Fruit fly (Drosophila melanogaster): Measurements from ENCODE around the gene IFT57.
A peak's percentile ranks its signal among the peaks of the same experiment; 100 is the strongest.

The IFT57 gene

DNA sequence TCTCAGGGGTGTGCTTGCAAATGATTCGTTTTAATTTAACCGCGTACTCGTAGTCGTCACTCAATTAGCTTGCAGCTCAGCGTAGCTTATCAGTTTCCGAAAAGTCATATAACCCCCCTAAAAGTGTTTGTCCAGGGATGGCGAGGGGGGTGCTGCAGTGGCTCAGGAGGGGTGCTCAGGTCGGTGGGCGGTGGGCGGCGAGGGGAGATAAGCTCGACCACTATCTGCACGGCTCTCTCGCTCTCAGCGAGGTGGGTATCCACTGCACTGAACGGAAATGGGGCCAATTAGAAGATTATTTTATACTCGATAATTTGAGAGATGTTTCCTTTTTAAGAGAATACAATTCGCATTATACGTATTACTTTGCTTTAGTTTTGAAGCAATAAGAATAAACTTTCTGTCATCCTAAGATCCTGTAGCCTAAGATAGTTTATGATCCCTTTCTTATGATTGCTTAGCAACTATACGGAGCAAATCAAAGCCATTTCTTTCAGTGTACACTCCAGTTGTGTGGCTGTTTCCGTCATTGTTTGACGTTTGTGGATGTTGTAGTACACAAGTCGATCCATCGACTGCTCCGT lies 42.7 kb downstream of the IFT57 start (continued):
- TF ChIP-seq kah (GFP tag; optimal IDR thresholded peaks at IDR 0.05) (peak; percentile 21), CG17612 (GFP tag; IDR thresholded peaks at IDR 0.05) (no peak), CG7556 (GFP tag; optimal IDR thresholded peaks at IDR 0.05) (peak; percentile 27), CG1603 (tag; optimal IDR thresholded peaks at IDR 0.05) (peak; percentile 78), unpg (GFP tag; optimal IDR thresholded peaks at IDR 0.05) (peak; percentile 77), slbo (GFP tag; IDR thresholded peaks at IDR 0.05) (peak; percentile 45), pros (GFP tag; optimal IDR thresholded peaks at IDR 0.05) (no peak), z (GFP tag; IDR thresholded peaks at IDR 0.05) (peak; percentile 55; the same call in 2 of the 3 replicates), nerfin-1 (tag; optimal IDR thresholded peaks at IDR 0.05) (peak; percentile 70), wor (GFP tag; IDR thresholded peaks at IDR 0.05) (peak; percentile 64; the same call in 1 of the 2 replicates), crol (GFP tag; IDR thresholded peaks at IDR 0.05) (peak; percentile 99), CG3281 (GFP tag; optimal IDR thresholded peaks at IDR 0.05) (peak; percentile 26), CG3065 (GFP tag; optimal IDR thresholded peaks at IDR 0.05) (no peak), CG6175 (GFP tag; IDR thresholded peaks at IDR 0.05) (no peak), inv (GFP tag; IDR thresholded peaks at IDR 0.05; ENCODE audit: partially characterized antibody) (no peak), CG11085 (GFP tag; IDR thresholded peaks at IDR 0.05) (no peak), CkIIα-i1 (GFP tag; IDR thresholded peaks at IDR 0.05) (no peak; the same call in 1 of the 2 replicates), CG18476 (GFP tag; optimal IDR thresholded peaks at IDR 0.05) (peak; percentile 3)

DNA sequence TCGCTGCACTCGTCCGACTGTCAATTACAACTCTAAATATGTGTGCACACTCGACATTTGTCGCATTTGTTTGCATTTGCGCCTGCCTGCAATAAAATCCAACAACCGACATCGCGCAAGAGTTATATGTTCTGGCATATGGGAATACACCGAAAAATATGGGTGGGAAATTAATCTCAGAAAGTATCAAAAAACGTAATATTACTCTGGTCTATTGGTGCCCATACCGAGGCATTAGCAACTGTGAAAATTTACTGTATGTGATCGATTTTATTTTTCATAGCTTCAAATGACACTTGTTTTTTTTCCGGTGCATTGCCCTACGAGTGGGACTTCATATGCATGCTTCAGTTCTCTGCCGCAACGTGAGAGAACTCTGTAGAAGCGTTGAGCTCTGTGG lies 43.3 kb downstream of the IFT57 start:
- TF ChIP-seq slp2 (GFP tag; optimal IDR thresholded peaks at IDR 0.05) (peak; percentile 73), CG7357 (GFP tag; IDR thresholded peaks at IDR 0.05) (peak; percentile 58; the same call in 1 of the 3 replicates), Dll (GFP tag; IDR thresholded peaks at IDR 0.05; ENCODE audit: partially characterized antibody) (no peak), nerfin-2 (GFP tag; IDR thresholded peaks at IDR 0.05; ENCODE audit: partially characterized antibody) (no peak), Neu2 (GFP tag; optimal IDR thresholded peaks at IDR 0.05; ENCODE audit: borderline replicate concordance) (no peak), CG10979 (tag; optimal IDR thresholded peaks at IDR 0.05) (peak; percentile 90), CG2120 (GFP tag; optimal IDR thresholded peaks at IDR 0.05) (no peak), E2f1 (GFP tag; IDR thresholded peaks at IDR 0.05) (peak; percentile 63; the same call in 1 of the 2 replicates), CG4360 (GFP tag; IDR thresholded peaks at IDR 0.05) (peak; percentile 64; the same call in 1 of the 2 replicates), YL-1 (GFP tag; optimal IDR thresholded peaks at IDR 0.05) (no peak), CG10321 (GFP tag; IDR thresholded peaks at IDR 0.05) (no peak), CG31224 (GFP tag; IDR thresholded peaks at IDR 0.05) (peak; percentile 61), CG2202 (tag; optimal IDR thresholded peaks at IDR 0.05) (peak; percentile 77), Gsc (GFP tag; IDR thresholded peaks at IDR 0.05) (peak; percentile 76), so (GFP tag; IDR thresholded peaks at IDR 0.05) (peak; percentile 70; the same call in 2 of the 3 replicates), CG15479 (GFP tag; optimal IDR thresholded peaks at IDR 0.05) (no peak), CG4404 (GFP tag; IDR thresholded peaks at IDR 0.05) (peak; percentile 84), CG7556 (GFP tag; optimal IDR thresholded peaks at IDR 0.05) (peak; percentile 34), pfk (GFP tag; optimal IDR thresholded peaks at IDR 0.05) (no peak), Atf-2 (GFP tag; optimal IDR thresholded peaks at IDR 0.05) (peak; percentile 51), BtbVII (GFP tag; optimal IDR thresholded peaks at IDR 0.05) (no peak), Ada2b (GFP tag; IDR thresholded peaks at IDR 0.05) (peak; percentile 83), Bdp1 (GFP tag; optimal IDR thresholded peaks at IDR 0.05) (peak; percentile 57), CG7963 (GFP tag; IDR thresholded peaks at IDR 0.05; ENCODE audit: partially characterized antibody) (no peak), wor (GFP tag; IDR thresholded peaks at IDR 0.05) (peak; percentile 66), peb (GFP tag; IDR thresholded peaks at IDR 0.05) (peak; percentile 75), fd102C (GFP tag; optimal IDR thresholded peaks at IDR 0.05) (peak; percentile 26), dmrt11E (tag; optimal IDR thresholded peaks at IDR 0.05) (peak; percentile 94), Usf (GFP tag; optimal IDR thresholded peaks at IDR 0.05) (peak; percentile 73), Nf-YC (tag; optimal IDR thresholded peaks at IDR 0.05) (no peak), CG11723 (GFP tag; optimal IDR thresholded peaks at IDR 0.05) (peak; percentile 49), CHES-1-like (GFP tag; optimal IDR thresholded peaks at IDR 0.05) (peak; percentile 70), CG33557 (GFP tag; optimal IDR thresholded peaks at IDR 0.05) (peak; percentile 80), ci (GFP tag; IDR thresholded peaks at IDR 0.05) (peak; percentile 93)
